Fruit fly (Drosophila melanogaster) whole organism, embryonic: ENCODE results near the gene Ir93a.

Experiments
- Antp ChIP-seq: fragments of 200-800 bp; sonication (Bioruptor generic); optimal IDR thresholded peaks from 3 replicates; lab custom pipeline; 2016; ENCODE audit warnings: missing biosample characterization, missing genetic modification characterization
- CG10321 ChIP-seq: fragments of 200-800 bp; sonication (Bioruptor generic); IDR thresholded peaks from 2 replicates; pipeline ENCODE4 v1.3.6; 2022; ENCODE audit warnings: missing biosample characterization, missing genetic modification characterization
- CG10462 ChIP-seq: fragments of 200-800 bp; sonication (Bioruptor generic); optimal IDR thresholded peaks from 2 replicates; lab custom pipeline; 2016; ENCODE audit warnings: missing biosample characterization, missing genetic modification characterization
- CG10959 ChIP-seq: fragments of 200-800 bp; sonication (Bioruptor generic); IDR thresholded peaks from 2 replicates; pipeline ENCODE4 v1.3.6; 2022; ENCODE audit warnings: missing biosample characterization, missing genetic modification characterization
- CG11085 ChIP-seq: fragments of 200-800 bp; sonication (Bioruptor generic); IDR thresholded peaks from 2 replicates; pipeline ENCODE4 v1.3.6; 2022; ENCODE audit warnings: missing biosample characterization, missing genetic modification characterization
- CG11560 ChIP-seq: fragments of 200-800 bp; sonication (Bioruptor generic); IDR thresholded peaks from 3 replicates; pipeline ENCODE4 v1.3.6; 2022; ENCODE audit warnings: missing biosample characterization, missing genetic modification characterization
- CG13624 ChIP-seq: fragments of 200-800 bp; sonication (Bioruptor generic); optimal IDR thresholded peaks from 2 replicates; lab custom pipeline; 2016; ENCODE audit warnings: missing biosample characterization, missing genetic modification characterization
- CG15601 ChIP-seq: fragments of 200-800 bp; sonication (Bioruptor generic); optimal IDR thresholded peaks from 3 replicates; lab custom pipeline; 2019; ENCODE audit warnings: missing biosample characterization, mild to moderate bottlenecking, missing genetic modification characterization, moderate library complexity
- CG1832 ChIP-seq: fragments of 200-800 bp; sonication (Bioruptor generic); optimal IDR thresholded peaks from 2 replicates; lab custom pipeline; 2017; ENCODE audit warnings: missing biosample characterization, mild to moderate bottlenecking, missing genetic modification characterization, inconsistent platforms
- CG34422 ChIP-seq: fragments of 200-800 bp; sonication (Bioruptor generic); IDR thresholded peaks from 3 replicates; pipeline ENCODE4 v1.3.6; 2022; ENCODE audit warnings: missing biosample characterization, missing genetic modification characterization
- CG3847 ChIP-seq: fragments of 200-800 bp; sonication (Bioruptor generic); IDR thresholded peaks from 2 replicates; pipeline ENCODE4 v1.3.6; 2022; ENCODE audit warnings: missing biosample characterization, missing genetic modification characterization
- CG9437 ChIP-seq: fragments of 200-800 bp; sonication (Bioruptor generic); optimal IDR thresholded peaks from 2 replicates; lab custom pipeline; 2018; ENCODE audit warnings: missing biosample characterization, mild to moderate bottlenecking, missing genetic modification characterization
- Doc2 ChIP-seq: fragments of 200-800 bp; sonication (Bioruptor generic); IDR thresholded peaks from 2 replicates; pipeline ENCODE4 v1.3.6; 2022; ENCODE audit warnings: missing biosample characterization, missing genetic modification characterization
- Drgx ChIP-seq: fragments of 200-800 bp; sonication (Bioruptor generic); IDR thresholded peaks from 2 replicates; pipeline ENCODE4 v1.3.6; 2022; ENCODE audit warnings: missing biosample characterization, missing genetic modification characterization
- Fer2 ChIP-seq: fragments of 200-800 bp; sonication (Bioruptor generic); optimal IDR thresholded peaks from 2 replicates; lab custom pipeline; 2018; ENCODE audit warnings: missing biosample characterization, mild to moderate bottlenecking, missing genetic modification characterization, moderate library complexity
- Fer3 ChIP-seq: fragments of 200-800 bp; sonication (Bioruptor generic); optimal IDR thresholded peaks from 2 replicates; lab custom pipeline; 2018; ENCODE audit warnings: missing biosample characterization, mild to moderate bottlenecking, missing genetic modification characterization, moderate library complexity
- GATAe ChIP-seq: fragments of 200-800 bp; sonication (Bioruptor generic); conservative IDR thresholded peaks from 2 replicates; pipeline ENCODE4 v1.3.6; 2022; ENCODE audit warnings: missing biosample characterization, missing genetic modification characterization
- Hr51 ChIP-seq, 2 experiments: fragments of 200-800 bp; sonication (Bioruptor generic); optimal IDR thresholded peaks; 2 replicates in 1 of 2; 3 replicates in 1 of 2; lab custom pipeline; 2016 to 2018; ENCODE audit warnings: missing biosample characterization in 2 of 2, missing genetic modification characterization in 2 of 2, mild to moderate bottlenecking in 1 of 2, moderate library complexity in 1 of 2
- Jarid2 ChIP-seq: fragments of 200-800 bp; sonication (Bioruptor generic); optimal IDR thresholded peaks from 3 replicates; lab custom pipeline; 2017; ENCODE audit warnings: mild to moderate bottlenecking, missing biosample characterization, missing genetic modification reagents, missing genetic modification characterization
- Med ChIP-seq: fragments of 200-800 bp; sonication (Bioruptor generic); peaks from one replicate; lab custom pipeline; 2016; ENCODE audit warnings: missing biosample characterization, missing genetic modification characterization, mild to moderate bottlenecking, inconsistent platforms, moderate library complexity
- NC2α ChIP-seq: fragments of 200-800 bp; sonication (Bioruptor generic); optimal IDR thresholded peaks from 2 replicates; lab custom pipeline; 2016; ENCODE audit warnings: missing biosample characterization, missing genetic modification characterization
- Nf-YA ChIP-seq: fragments of 200-800 bp; sonication (Bioruptor generic); IDR thresholded peaks from 2 replicates; pipeline ENCODE4 v1.3.6; 2022; ENCODE audit warnings: missing biosample characterization, missing genetic modification characterization
- Oaz ChIP-seq: fragments of 200-800 bp; sonication (Bioruptor generic); IDR thresholded peaks from 2 replicates; pipeline ENCODE4 v1.3.6; 2022; ENCODE audit warnings: missing biosample characterization, missing genetic modification characterization
- Optix ChIP-seq: fragments of 200-800 bp; sonication (Bioruptor generic); IDR thresholded peaks from 3 replicates; pipeline ENCODE4 v1.3.6; 2022; ENCODE audit warnings: missing biosample characterization, missing genetic modification characterization
- Ptx1 ChIP-seq: fragments of 200-800 bp; sonication (Bioruptor generic); IDR thresholded peaks from 2 replicates; pipeline ENCODE4 v1.3.6; 2022; ENCODE audit warnings: missing biosample characterization, missing genetic modification characterization
- Spps ChIP-seq: fragments of 200-800 bp; sonication (Bioruptor generic); optimal IDR thresholded peaks from 2 replicates; lab custom pipeline; 2018; ENCODE audit warnings: missing biosample characterization, mild to moderate bottlenecking, missing genetic modification characterization
- TFAM ChIP-seq: fragments of 200-800 bp; sonication (Bioruptor generic); optimal IDR thresholded peaks from 2 replicates; lab custom pipeline; 2017; ENCODE audit warnings: missing biosample characterization, missing genetic modification characterization, inconsistent platforms
- Xbp1 ChIP-seq: fragments of 200-800 bp; sonication (Bioruptor generic); optimal IDR thresholded peaks from 3 replicates; lab custom pipeline; 2016; ENCODE audit warnings: missing biosample characterization, mild to moderate bottlenecking, missing genetic modification characterization
- abd-A ChIP-seq: fragments of 200-800 bp; sonication (Bioruptor generic); optimal IDR thresholded peaks from 3 replicates; lab custom pipeline; 2019; ENCODE audit warnings: missing biosample characterization, mild to moderate bottlenecking, missing genetic modification characterization, moderate library complexity
- br ChIP-seq: fragments of >200 bp; optimal IDR thresholded peaks from 2 replicates; lab custom pipeline; 2017
- cas ChIP-seq: fragments of 200-800 bp; sonication (Bioruptor generic); IDR thresholded peaks from 2 replicates; pipeline ENCODE4 v1.3.6; 2022; ENCODE audit warnings: missing biosample characterization, missing genetic modification characterization
- chn ChIP-seq: fragments of 200-800 bp; sonication (Bioruptor generic); optimal IDR thresholded peaks from 2 replicates; lab custom pipeline; 2016; ENCODE audit warnings: missing biosample characterization, missing genetic modification characterization
- crc ChIP-seq: fragments of 200-800 bp; sonication (Bioruptor generic); optimal IDR thresholded peaks from 2 replicates; lab custom pipeline; 2016; ENCODE audit warnings: missing biosample characterization, missing genetic modification characterization
- eyg ChIP-seq: fragments of 200-800 bp; sonication (Bioruptor generic); optimal IDR thresholded peaks from 3 replicates; lab custom pipeline; 2016; ENCODE audit warnings: missing biosample characterization, missing genetic modification characterization
- gcm2 ChIP-seq: fragments of 200-800 bp; sonication (Bioruptor generic); optimal IDR thresholded peaks from 2 replicates; lab custom pipeline; 2016; ENCODE audit warnings: missing biosample characterization, missing genetic modification characterization
- gem ChIP-seq: fragments of 200-800 bp; sonication (Bioruptor generic); optimal IDR thresholded peaks from 2 replicates; lab custom pipeline; 2019; ENCODE audit warnings: missing biosample characterization, mild to moderate bottlenecking, missing genetic modification characterization, moderate library complexity
- gsb ChIP-seq: fragments of 200-800 bp; sonication (Bioruptor generic); IDR thresholded peaks from 2 replicates; pipeline ENCODE4 v1.3.6; 2022; ENCODE audit warnings: missing biosample characterization, missing genetic modification characterization
- her ChIP-seq: fragments of 200-800 bp; sonication (Bioruptor generic); optimal IDR thresholded peaks from 2 replicates; lab custom pipeline; 2016; ENCODE audit warnings: missing biosample characterization, missing genetic modification characterization
- jigr1 ChIP-seq: fragments of 200-800 bp; sonication (Bioruptor generic); IDR thresholded peaks from 3 replicates; pipeline ENCODE4 v1.3.6; 2022; ENCODE audit warnings: missing biosample characterization, missing genetic modification characterization
- lbe ChIP-seq: fragments of 200-800 bp; sonication (Bioruptor generic); optimal IDR thresholded peaks from 2 replicates; lab custom pipeline; 2016; ENCODE audit warnings: missing biosample characterization, mild to moderate bottlenecking, missing genetic modification characterization
- mam ChIP-seq: fragments of 200-800 bp; sonication (Bioruptor generic); optimal IDR thresholded peaks from 3 replicates; lab custom pipeline; 2016; ENCODE audit warnings: missing biosample characterization, missing genetic modification characterization
- nom ChIP-seq: fragments of 200-800 bp; sonication (Bioruptor generic); optimal IDR thresholded peaks from 2 replicates; lab custom pipeline; 2017; ENCODE audit warnings: missing biosample characterization, missing genetic modification characterization, mild to moderate bottlenecking, moderate library complexity, missing genetic modification reagents
- oc ChIP-seq: fragments of 200-800 bp; sonication (Bioruptor generic); optimal IDR thresholded peaks from 2 replicates; lab custom pipeline; 2018; ENCODE audit warnings: missing biosample characterization, mild to moderate bottlenecking, missing genetic modification characterization, moderate library complexity
- peb ChIP-seq: fragments of 200-800 bp; sonication (Bioruptor generic); IDR thresholded peaks from 2 replicates; pipeline ENCODE4 v1.3.6; 2022; ENCODE audit warnings: missing biosample characterization, missing genetic modification characterization
- pita ChIP-seq: fragments of 200-800 bp; sonication (Bioruptor generic); optimal IDR thresholded peaks from 2 replicates; lab custom pipeline; 2017; ENCODE audit warnings: missing biosample characterization, mild to moderate bottlenecking, missing genetic modification characterization
- pros ChIP-seq: fragments of 200-800 bp; sonication (Bioruptor generic); optimal IDR thresholded peaks from 3 replicates; lab custom pipeline; 2019; ENCODE audit warnings: missing biosample characterization, mild to moderate bottlenecking, missing genetic modification characterization, moderate library complexity
- psq ChIP-seq: fragments of 200-800 bp; sonication (Bioruptor generic); optimal IDR thresholded peaks from 2 replicates; lab custom pipeline; 2017; ENCODE audit warnings: missing biosample characterization, missing genetic modification characterization
- sens-2 ChIP-seq: fragments of 200-800 bp; sonication (Bioruptor generic); IDR thresholded peaks from 2 replicates; pipeline ENCODE4 v1.3.6; 2022; ENCODE audit warnings: missing biosample characterization, missing genetic modification characterization
- tin ChIP-seq: fragments of 200-800 bp; sonication (Bioruptor generic); optimal IDR thresholded peaks from 3 replicates; lab custom pipeline; 2016; ENCODE audit warnings: missing biosample characterization, missing genetic modification characterization
- unc-4 ChIP-seq: fragments of 200-800 bp; sonication (Bioruptor generic); IDR thresholded peaks from 2 replicates; pipeline ENCODE4 v1.3.6; 2022; ENCODE audit warnings: missing biosample characterization, missing genetic modification characterization; ENCODE audit not compliant: partially characterized antibody
- vfl ChIP-seq: fragments of 200-800 bp; sonication (Bioruptor generic); optimal IDR thresholded peaks from 2 replicates; lab custom pipeline; 2016; ENCODE audit warnings: missing biosample characterization, missing genetic modification characterization
- wor ChIP-seq: fragments of 200-800 bp; sonication (Bioruptor generic); IDR thresholded peaks from 2 replicates; pipeline ENCODE4 v1.3.6; 2022; ENCODE audit warnings: missing biosample characterization, missing genetic modification characterization
- zen2 ChIP-seq: fragments of 200-800 bp; sonication (Bioruptor generic); IDR thresholded peaks from 3 replicates; pipeline ENCODE4 v1.3.6; 2022; ENCODE audit warnings: missing biosample characterization, missing genetic modification characterization; ENCODE audit not compliant: partially characterized antibody

The Ir93a gene

dm6 chr3R:20834770-20835183 lies 25.0 kb downstream of the Ir93a start (continued):
- no peak for TF ChIP-seq wor (GFP tag; lab: Robert Waterston, UW)
- no peak for TF ChIP-seq mam (GFP tag; lab: Kevin White, UChicago)
- TF ChIP-seq CG9437 (GFP tag; lab: Kevin White, UChicago) = no peak
- TF ChIP-seq Xbp1 = no peak
- no peak for TF ChIP-seq Optix
- no peak for TF ChIP-seq br (lab: Kevin White, UChicago)
- no peak for TF ChIP-seq Hr51 (GFP tag; optimal IDR thresholded peaks at IDR 0.05; lab: Kevin White, UChicago)
- TF ChIP-seq her (GFP tag; lab: Kevin White, UChicago) = peak; percentile 46
- no peak for TF ChIP-seq CG13624
- TF ChIP-seq unc-4 (GFP tag; lab: Robert Waterston, UW) = no peak
- no peak for TF ChIP-seq GATAe (GFP tag; lab: Robert Waterston, UW)
- no peak for TF ChIP-seq tin (GFP tag; lab: Kevin White, UChicago)
- peak; percentile 39 for TF ChIP-seq oc (tag; lab: Kevin White, UChicago)
- TF ChIP-seq CG3847 = no peak
- no peak for TF ChIP-seq pita
- no peak for TF ChIP-seq peb (GFP tag; lab: Robert Waterston, UW)
- no peak for TF ChIP-seq chn (GFP tag; lab: Kevin White, UChicago)
- no peak for TF ChIP-seq CG11085 (GFP tag; lab: Robert Waterston, UW)
- TF ChIP-seq Jarid2 (GFP tag; lab: Kevin White, UChicago) = peak; percentile 24
- TF ChIP-seq Med (GFP tag; lab: Kevin White, UChicago) = peak; percentile 90
- no peak for TF ChIP-seq gsb (GFP tag; lab: Robert Waterston, UW)
- TF ChIP-seq cas (GFP tag; lab: Robert Waterston, UW) = no peak
- TF ChIP-seq CG34422 = no peak
- TF ChIP-seq Fer3 (tag; lab: Kevin White, UChicago) = peak; percentile 58
- TF ChIP-seq CG10321 (GFP tag; lab: Robert Waterston, UW) = no peak
- TF ChIP-seq lbe = no peak
- TF ChIP-seq abd-A (tag; lab: Kevin White, UChicago) = no peak
- TF ChIP-seq TFAM (GFP tag; lab: Kevin White, UChicago) = no peak
- TF ChIP-seq CG10959 (GFP tag; lab: Robert Waterston, UW) = no peak
- no peak for TF ChIP-seq nom (GFP tag; lab: Kevin White, UChicago)
- no peak for TF ChIP-seq Antp
- no peak for TF ChIP-seq sens-2
- no peak for TF ChIP-seq CG11560
- no peak for TF ChIP-seq Nf-YA (GFP tag; lab: Robert Waterston, UW)
- peak; percentile 48 for TF ChIP-seq CG15601 (tag; lab: Kevin White, UChicago)
- no peak for TF ChIP-seq Doc2 (GFP tag; lab: Robert Waterston, UW)
- TF ChIP-seq Oaz (GFP tag; lab: Robert Waterston, UW) = no peak
- no peak for TF ChIP-seq NC2α
- no peak for TF ChIP-seq Drgx (GFP tag; lab: Robert Waterston, UW)
- no peak for TF ChIP-seq CG1832
- no peak for TF ChIP-seq CG10462 (GFP tag; lab: Kevin White, UChicago)
- no peak for TF ChIP-seq zen2 (GFP tag; lab: Robert Waterston, UW)
- TF ChIP-seq pros (GFP tag; lab: Kevin White, UChicago) = no peak
- no peak for TF ChIP-seq vfl (GFP tag; lab: Kevin White, UChicago)
- no peak for TF ChIP-seq psq (GFP tag; lab: Kevin White, UChicago)
- TF ChIP-seq Spps (tag; lab: Kevin White, UChicago) = no peak
- no peak for TF ChIP-seq Ptx1 (GFP tag; lab: Robert Waterston, UW)
- TF ChIP-seq jigr1 (GFP tag; lab: Robert Waterston, UW) = no peak
- TF ChIP-seq eyg (GFP tag; lab: Kevin White, UChicago) = no peak
- no peak for TF ChIP-seq crc (GFP tag; lab: Kevin White, UChicago)
- peak; percentile 46 for TF ChIP-seq gem (tag; lab: Kevin White, UChicago)
- no peak for TF ChIP-seq Fer2 (tag; lab: Kevin White, UChicago)
- peak; percentile 25 for TF ChIP-seq gcm2 (GFP tag; lab: Kevin White, UChicago)
